Worm (Caenorhabditis elegans): ENCODE results near the gene srg-32.

The srg-32 gene

DNA sequence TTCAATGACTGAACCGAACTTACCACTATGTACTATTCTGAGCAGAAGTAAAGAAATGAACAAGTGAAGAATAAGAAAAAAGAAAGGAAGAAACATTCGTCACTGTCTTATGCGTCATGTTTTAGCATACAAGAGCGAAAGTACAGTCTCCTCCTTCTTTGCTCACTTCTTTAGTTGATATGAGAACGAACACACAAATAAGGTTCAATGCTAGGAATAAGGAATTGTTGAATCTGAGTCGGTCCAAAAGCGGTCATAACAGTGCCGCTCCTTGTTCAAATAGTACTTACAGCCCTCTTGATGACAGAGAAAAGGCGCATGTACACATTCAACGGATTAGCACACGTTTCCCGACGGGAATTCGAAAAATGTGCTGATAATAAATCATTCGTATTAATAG lies 49.5 kb downstream of the srg-32 start, which contains the start of gene F25D1.8:
F25D1.8 (plus strand) TSS at position 301 of the 400 bp plus-strand sequence.
- no peak for TF ChIP-seq unc-86 (tag; optimal IDR thresholded peaks at IDR 0.05)
- no peak for TF ChIP-seq ceh-48 (tag; optimal IDR thresholded peaks at IDR 0.05)

Measured in whole organism, late embryonic.